Fruit fly (Drosophila melanogaster): ENCODE data around the gene Hibch.
A peak's percentile ranks its signal among the peaks of the same experiment; 100 is the strongest.

Gene Hibch

dm6 chr3R:15332994-15333393 lies 24.0 kb upstream of the Hibch start, which contains the start of the genes Fkbp39 and Cyfip (continued):
- TF ChIP-seq pzg (GFP tag; optimal IDR thresholded peaks at IDR 0.05) (peak; percentile 100), Bdp1 (GFP tag; optimal IDR thresholded peaks at IDR 0.05) (peak; percentile 19), Fer1 (GFP tag; optimal IDR thresholded peaks at IDR 0.05) (peak; percentile 69), CG14860 (GFP tag; IDR thresholded peaks at IDR 0.05; ENCODE audit: partially characterized antibody) (0 out of 3 replicates have a peak, but pooled peaks have one; percentile 42), bbx (GFP tag; IDR thresholded peaks at IDR 0.05; ENCODE audit: partially characterized antibody) (peak; percentile 75), sr (GFP tag; IDR thresholded peaks at IDR 0.05) (no peak), insv (GFP tag; optimal IDR thresholded peaks at IDR 0.05) (peak in 1 of 2 experiments; percentile 43), CG12155 (GFP tag; optimal IDR thresholded peaks at IDR 0.05) (peak; percentile 55), Gug (GFP tag; IDR thresholded peaks at IDR 0.05) (peak; percentile 38; the same call in 1 of the 4 replicates), CG10321 (GFP tag; IDR thresholded peaks at IDR 0.05) (no peak), pb (GFP tag; optimal IDR thresholded peaks at IDR 0.05) (no peak), Abd-B (GFP tag; optimal IDR thresholded peaks at IDR 0.05) (peak; percentile 48), CG15269 (tag; optimal IDR thresholded peaks at IDR 0.05) (no peak), kni (GFP tag; optimal IDR thresholded peaks at IDR 0.05) (no peak), CG3726 (GFP tag; IDR thresholded peaks at IDR 0.05) (no peak), nau (GFP tag; optimal IDR thresholded peaks at IDR 0.05) (no peak), CG7357 (GFP tag; IDR thresholded peaks at IDR 0.05) (no peak), CG11247 (GFP tag; IDR thresholded peaks at IDR 0.05) (0 out of 2 replicates have a peak, but pooled peaks have one; percentile 20), CG9609 (GFP tag; optimal IDR thresholded peaks at IDR 0.05) (peak; percentile 44), CG4707 (GFP tag; optimal IDR thresholded peaks at IDR 0.05) (no peak), CG8281 (tag; optimal IDR thresholded peaks at IDR 0.05) (no peak), Drgx (GFP tag; IDR thresholded peaks at IDR 0.05) (no peak), abd-A (tag; optimal IDR thresholded peaks at IDR 0.05) (no peak), cwo (GFP tag; optimal IDR thresholded peaks at IDR 0.05) (no peak), CG5245 (GFP tag; optimal IDR thresholded peaks at IDR 0.05) (no peak), CG1647 (GFP tag; optimal IDR thresholded peaks at IDR 0.05) (peak; percentile 29), CG4424 (GFP tag; optimal IDR thresholded peaks at IDR 0.05) (no peak), CG14667 (GFP tag; IDR thresholded peaks at IDR 0.05) (no peak), Adf1 (GFP tag; IDR thresholded peaks at IDR 0.05) (peak; percentile 68), h (optimal IDR thresholded peaks at IDR 0.05) (no peak), Hey (tag; optimal IDR thresholded peaks at IDR 0.05) (no peak), CG10959 (GFP tag; IDR thresholded peaks at IDR 0.05) (no peak), CG12104 (GFP tag; optimal IDR thresholded peaks at IDR 0.05) (no peak), en (GFP tag; optimal IDR thresholded peaks at IDR 0.05) (no peak), CG2712 (tag; optimal IDR thresholded peaks at IDR 0.05) (peak; percentile 52), CG9797 (GFP tag; optimal IDR thresholded peaks at IDR 0.05) (peak; percentile 87), NC2α (GFP tag; optimal IDR thresholded peaks at IDR 0.05) (no peak), zen (tag; optimal IDR thresholded peaks at IDR 0.05) (peak; percentile 54), H15 (GFP tag; IDR thresholded peaks at IDR 0.05) (no peak), tll (GFP tag; optimal IDR thresholded peaks at IDR 0.05) (peak in 1 of 2 experiments; percentile 11), HLH3B (GFP tag; IDR thresholded peaks at IDR 0.05) (no peak), Jarid2 (GFP tag; optimal IDR thresholded peaks at IDR 0.05) (no peak), bab2 (GFP tag; optimal IDR thresholded peaks at IDR 0.05) (peak; percentile 29), sob (GFP tag; IDR thresholded peaks at IDR 0.05) (peak; percentile 81), ems (GFP tag; optimal IDR thresholded peaks at IDR 0.05) (peak; percentile 53), sens (GFP tag) (peak; percentile 91), CG15601 (tag; optimal IDR thresholded peaks at IDR 0.05) (peak; percentile 53), pfk (GFP tag; optimal IDR thresholded peaks at IDR 0.05) (peak; percentile 15), Tbp (GFP tag; optimal IDR thresholded peaks at IDR 0.05) (no peak), MTF-1 (GFP tag; optimal IDR thresholded peaks at IDR 0.05; ENCODE audit: borderline replicate concordance) (no peak), zen2 (GFP tag; IDR thresholded peaks at IDR 0.05; ENCODE audit: partially characterized antibody) (peak; percentile 31; the same call in 1 of the 3 replicates)
